Worm (Caenorhabditis elegans) whole organism, midembryonic: Measurements from ENCODE around the gene sbds-1.

Experiments used
- T22C8.4 ChIP-seq: fragments of 200-800 bp; sonication (Bioruptor generic); IDR thresholded peaks from 2 replicates; pipeline ENCODE4 v1.3.6; 2022; ENCODE audit warnings: missing genetic modification characterization, missing compliant biosample characterization
- cog-1 ChIP-seq: sonication (generic microtip); optimal IDR thresholded peaks from 2 replicates; lab custom pipeline; 2016; ENCODE audit warnings: missing genetic modification characterization, missing compliant biosample characterization
- flt-1 ChIP-seq: fragments of 200-800 bp; sonication (Bioruptor generic); IDR thresholded peaks from 2 replicates; pipeline ENCODE4 v1.3.6; 2022; ENCODE audit warnings: missing genetic modification characterization, missing compliant biosample characterization
- klf-2 ChIP-seq: fragments of 200-800 bp; sonication (Bioruptor generic); conservative IDR thresholded peaks from 2 replicates; pipeline ENCODE4 v1.3.6; 2022; ENCODE audit warnings: missing genetic modification reagents, missing genetic modification characterization, missing compliant biosample characterization
- med-1 ChIP-seq: sonication (generic microtip); optimal IDR thresholded peaks from 2 replicates; lab custom pipeline; 2017; ENCODE audit warnings: missing genetic modification characterization, mild to moderate bottlenecking, missing compliant biosample characterization, antibody characterized with exemption, missing genetic modification reagents; ENCODE audit not compliant: insufficient read depth
- ref-1 ChIP-seq: fragments of 200-800 bp; sonication (Bioruptor generic); conservative IDR thresholded peaks from 2 replicates; pipeline ENCODE4 v1.3.6; 2022; ENCODE audit warnings: missing genetic modification reagents, missing genetic modification characterization, missing compliant biosample characterization
- tab-1 ChIP-seq: fragments of 200-800 bp; sonication (Bioruptor generic); IDR thresholded peaks from 2 replicates; pipeline ENCODE4 v1.3.6; 2022; ENCODE audit warnings: missing genetic modification characterization, missing compliant biosample characterization
- ztf-23 ChIP-seq: fragments of 200-800 bp; sonication (Bioruptor generic); IDR thresholded peaks from 2 replicates; pipeline ENCODE4 v1.3.6; 2022; ENCODE audit warnings: missing genetic modification reagents, missing genetic modification characterization, missing compliant biosample characterization
- ztf-29 ChIP-seq: fragments of 200-800 bp; sonication (Bioruptor generic); IDR thresholded peaks from 2 replicates; pipeline ENCODE4 v1.3.6; 2022; ENCODE audit warnings: missing genetic modification reagents, missing genetic modification characterization, missing compliant biosample characterization

sbds-1 gene

DNA sequence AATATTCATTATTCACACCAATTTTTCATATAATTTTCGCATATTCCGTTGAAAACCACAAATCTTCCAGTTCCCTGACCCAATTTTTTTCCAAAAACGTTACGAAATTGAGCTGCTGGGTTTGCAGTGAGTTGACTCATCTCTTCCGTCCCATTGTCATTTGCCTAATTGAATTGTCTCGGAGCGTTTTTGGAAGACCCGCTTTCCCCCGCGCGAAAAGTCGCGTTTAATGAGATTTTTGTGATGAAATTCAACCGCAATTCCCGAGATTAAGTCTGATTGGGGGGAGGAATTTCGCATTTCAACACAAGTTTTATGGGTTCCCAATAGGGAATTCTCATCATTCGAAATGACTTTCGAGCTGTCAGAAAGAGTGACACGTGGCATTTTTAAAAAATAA is 26.3 kb downstream of the sbds-1 start:
- no peak for TF ChIP-seq cog-1 (tag; lab: Kevin White, UChicago)
- TF ChIP-seq ztf-23 (GFP tag; lab: Robert Waterston, UW), result no peak
- no peak for TF ChIP-seq T22C8.4 (GFP tag; lab: Robert Waterston, UW)
- no peak for TF ChIP-seq tab-1 (GFP tag; lab: Robert Waterston, UW)
- TF ChIP-seq ztf-29 (GFP tag; lab: Robert Waterston, UW), result no peak
- no peak for TF ChIP-seq ref-1 (GFP tag; lab: Robert Waterston, UW)
- TF ChIP-seq flt-1, result no peak
- no peak for TF ChIP-seq klf-2 (GFP tag; lab: Robert Waterston, UW)
- TF ChIP-seq med-1, result no peak

DNA sequence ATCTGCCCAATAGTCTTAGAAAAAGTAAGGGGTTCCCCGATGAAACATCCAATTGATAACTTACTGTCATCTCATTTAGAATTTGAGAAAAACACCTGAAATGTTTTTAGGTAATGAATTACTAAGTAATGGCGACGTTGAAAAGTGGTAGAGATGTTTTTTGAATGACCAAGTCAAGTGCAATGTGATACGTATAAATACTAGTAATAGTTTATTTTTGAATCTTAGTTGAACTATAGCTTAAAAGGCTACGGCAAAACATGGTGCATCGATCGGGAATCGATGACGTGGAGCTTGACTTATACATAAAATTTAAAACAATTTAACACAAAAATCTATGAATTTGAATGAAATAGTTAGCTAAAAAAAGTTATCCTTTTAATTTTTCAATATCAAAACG is 28.7 kb downstream of the sbds-1 start, which contains the start of gene best-17:
Gene best-17, minus strand, starts transcription at position 101 of the 400 bp plus-strand sequence.
- TF ChIP-seq ref-1 (GFP tag; lab: Robert Waterston, UW) (no peak), med-1 (no peak), T22C8.4 (GFP tag; lab: Robert Waterston, UW) (no peak), tab-1 (GFP tag; lab: Robert Waterston, UW) (no peak), flt-1 (no peak), ztf-29 (GFP tag; lab: Robert Waterston, UW) (no peak), klf-2 (GFP tag; lab: Robert Waterston, UW) (no peak), cog-1 (tag; lab: Kevin White, UChicago) (no peak), ztf-23 (GFP tag; lab: Robert Waterston, UW) (no peak)

DNA sequence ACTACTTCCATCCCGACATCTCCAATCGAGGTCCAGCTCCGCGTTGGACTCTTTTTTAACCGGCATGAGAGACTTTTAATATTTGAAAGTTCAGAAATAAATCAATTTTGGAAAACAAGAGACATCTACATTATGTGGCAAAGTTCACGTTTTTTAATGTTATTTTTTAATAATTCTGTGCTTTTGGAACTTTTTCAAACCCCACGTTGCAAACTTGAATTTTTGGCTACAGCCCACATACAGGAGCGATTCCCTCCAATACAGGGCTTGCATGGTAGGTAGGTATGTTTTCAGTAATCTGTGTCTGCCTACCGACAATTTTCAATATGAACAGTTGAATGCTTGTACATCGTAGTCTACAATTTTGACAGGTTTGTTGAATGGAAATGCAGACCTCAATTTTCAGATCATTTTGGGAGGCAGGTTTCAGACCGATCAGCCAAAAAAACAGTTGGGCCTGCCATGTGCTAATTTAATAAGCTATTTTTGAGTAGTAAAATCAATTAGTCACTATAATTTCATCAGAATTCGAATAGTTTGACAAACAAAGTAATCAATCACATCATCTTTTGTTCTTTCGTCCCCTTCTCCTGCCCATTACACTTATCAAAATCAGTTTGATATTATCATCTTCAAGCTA is 32.7 kb downstream of the sbds-1 start, which contains the start of the genes Y55B1AR.4 and ttr-7:
Gene Y55B1AR.4, minus strand, starts transcription at position 101 of the 640 bp plus-strand sequence.
Gene ttr-7, plus strand, starts transcription at position 590 of the 640 bp plus-strand sequence.
- TF ChIP-seq ztf-23 (GFP tag; lab: Robert Waterston, UW) (no peak), klf-2 (GFP tag; lab: Robert Waterston, UW) (no peak), ref-1 (GFP tag; lab: Robert Waterston, UW) (no peak), med-1 (no peak), tab-1 (GFP tag; lab: Robert Waterston, UW) (no peak)

DNA sequence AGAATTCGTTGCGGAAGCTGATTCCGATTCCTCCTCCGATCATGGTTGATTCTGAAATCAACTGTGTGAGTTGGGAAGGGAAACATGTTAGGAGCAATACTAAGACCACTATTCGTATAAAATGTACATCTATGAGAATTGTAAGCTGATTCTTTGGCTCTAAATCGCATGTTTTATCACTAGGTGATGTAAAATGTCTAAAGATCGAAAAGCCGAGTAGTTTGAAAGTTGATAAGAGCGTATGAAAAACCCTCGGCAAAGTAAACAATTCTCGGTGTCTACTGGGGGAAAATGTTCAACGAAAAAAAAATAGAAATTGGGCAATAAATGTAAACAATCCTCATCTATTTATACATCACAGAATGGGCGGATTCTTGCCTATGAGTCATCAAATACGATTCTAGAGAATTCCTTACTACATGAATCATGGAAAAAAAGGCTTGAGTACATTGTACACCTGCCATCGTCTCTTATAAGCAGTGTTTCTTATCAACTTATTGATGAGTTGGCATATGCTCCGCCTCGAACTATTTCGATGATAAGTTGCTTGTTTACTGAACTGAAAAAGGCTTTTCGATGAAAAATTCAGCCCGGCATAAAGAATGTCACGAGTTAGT is 37.8 kb downstream of the sbds-1 start, which contains the start of gene lec-6:
Gene lec-6, minus strand, starts transcription at position 51 of the 617 bp plus-strand sequence.
- TF ChIP-seq cog-1 (tag; lab: Kevin White, UChicago), result no peak
- TF ChIP-seq tab-1 (GFP tag; lab: Robert Waterston, UW), result no peak
- no peak for TF ChIP-seq klf-2 (GFP tag; lab: Robert Waterston, UW)
- TF ChIP-seq ztf-29 (GFP tag; lab: Robert Waterston, UW), result no peak
- TF ChIP-seq ztf-23 (GFP tag; lab: Robert Waterston, UW), result no peak
- no peak for TF ChIP-seq med-1
- no peak for TF ChIP-seq T22C8.4 (GFP tag; lab: Robert Waterston, UW)
- no peak for TF ChIP-seq flt-1
- TF ChIP-seq ref-1 (GFP tag; lab: Robert Waterston, UW), result no peak

DNA sequence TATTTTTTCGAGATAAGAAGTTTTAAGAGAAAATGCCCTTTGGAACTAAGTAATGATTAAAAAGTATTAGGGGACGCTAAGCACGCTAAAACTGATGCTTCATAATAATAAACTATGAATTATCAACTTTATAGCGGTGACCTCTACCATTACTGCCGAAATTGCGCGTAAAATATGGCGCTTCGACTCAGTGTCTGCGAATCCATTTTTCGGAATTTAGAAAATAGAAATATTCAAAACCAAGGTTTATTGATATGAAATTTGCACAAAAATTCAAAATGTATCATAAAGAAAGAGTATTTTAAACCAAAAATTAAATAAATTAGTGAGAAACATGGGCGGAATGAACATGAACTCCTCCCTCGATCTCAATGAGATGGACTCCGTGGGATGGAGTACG is 38.9 kb downstream of the sbds-1 start:
- TF ChIP-seq klf-2 (GFP tag; lab: Robert Waterston, UW), result no peak
- no peak for TF ChIP-seq med-1
- TF ChIP-seq tab-1 (GFP tag; lab: Robert Waterston, UW), result no peak
- no peak for TF ChIP-seq ref-1 (GFP tag; lab: Robert Waterston, UW)
- TF ChIP-seq cog-1 (tag; lab: Kevin White, UChicago), result no peak
- TF ChIP-seq T22C8.4 (GFP tag; lab: Robert Waterston, UW), result no peak
- TF ChIP-seq ztf-29 (GFP tag; lab: Robert Waterston, UW), result no peak

DNA sequence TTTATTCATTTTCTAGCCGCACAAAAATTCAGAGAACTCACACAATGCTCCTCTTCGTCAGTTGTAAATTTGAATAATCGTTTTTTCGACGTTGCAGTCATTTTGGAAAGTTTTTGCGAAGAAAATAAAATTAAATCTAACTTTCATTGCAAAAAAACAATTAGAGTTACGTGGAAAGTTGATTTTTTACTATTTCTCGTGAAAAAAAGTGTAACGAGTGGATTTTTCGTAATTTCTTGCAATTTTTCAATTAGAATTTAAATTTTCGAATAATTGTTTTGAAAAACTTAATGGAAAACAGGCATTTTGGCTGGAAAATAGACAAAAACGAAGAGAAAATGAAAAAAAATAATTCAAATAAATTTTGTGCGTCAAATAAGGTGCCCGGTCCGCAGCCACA is 39.5 kb downstream of the sbds-1 start, which contains the start of gene Y55B1AR.2:
Gene Y55B1AR.2, minus strand, starts transcription at position 101 of the 400 bp plus-strand sequence.
- TF ChIP-seq flt-1 (no peak), ztf-29 (GFP tag; lab: Robert Waterston, UW) (no peak), med-1 (no peak), T22C8.4 (GFP tag; lab: Robert Waterston, UW) (no peak), tab-1 (GFP tag; lab: Robert Waterston, UW) (no peak), klf-2 (GFP tag; lab: Robert Waterston, UW) (no peak), cog-1 (tag; lab: Kevin White, UChicago) (no peak), ref-1 (GFP tag; lab: Robert Waterston, UW) (no peak), ztf-23 (GFP tag; lab: Robert Waterston, UW) (no peak)

DNA sequence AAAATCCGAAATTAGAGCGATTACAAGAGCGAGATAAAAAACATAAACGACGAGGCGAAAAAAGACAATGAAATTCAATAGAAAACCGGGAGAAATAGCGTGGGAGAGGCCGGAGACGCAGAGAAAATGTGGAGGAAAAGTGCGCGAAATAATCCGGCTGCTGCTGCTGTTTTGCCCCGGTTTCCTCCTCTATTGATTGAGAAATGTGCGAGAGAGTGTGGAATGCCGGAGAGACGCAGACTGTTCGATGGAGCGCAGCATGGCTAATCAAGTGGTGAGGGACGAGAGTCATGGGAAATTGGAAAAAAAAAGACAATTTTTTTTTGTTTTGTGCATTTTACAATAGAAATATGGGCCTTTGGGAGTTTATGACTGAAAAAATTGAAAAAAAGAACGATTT is 40.1 kb downstream of the sbds-1 start:
- TF ChIP-seq med-1 (no peak), ztf-23 (GFP tag; lab: Robert Waterston, UW) (no peak), ztf-29 (GFP tag; lab: Robert Waterston, UW) (no peak), T22C8.4 (GFP tag; lab: Robert Waterston, UW) (peak; percentile 91), flt-1 (0 out of 2 replicates have a peak, but pooled peaks have one; percentile 22), ref-1 (GFP tag; lab: Robert Waterston, UW) (no peak), klf-2 (GFP tag; lab: Robert Waterston, UW) (no peak), cog-1 (tag; lab: Kevin White, UChicago) (peak; percentile 38), tab-1 (GFP tag; lab: Robert Waterston, UW) (no peak)

DNA sequence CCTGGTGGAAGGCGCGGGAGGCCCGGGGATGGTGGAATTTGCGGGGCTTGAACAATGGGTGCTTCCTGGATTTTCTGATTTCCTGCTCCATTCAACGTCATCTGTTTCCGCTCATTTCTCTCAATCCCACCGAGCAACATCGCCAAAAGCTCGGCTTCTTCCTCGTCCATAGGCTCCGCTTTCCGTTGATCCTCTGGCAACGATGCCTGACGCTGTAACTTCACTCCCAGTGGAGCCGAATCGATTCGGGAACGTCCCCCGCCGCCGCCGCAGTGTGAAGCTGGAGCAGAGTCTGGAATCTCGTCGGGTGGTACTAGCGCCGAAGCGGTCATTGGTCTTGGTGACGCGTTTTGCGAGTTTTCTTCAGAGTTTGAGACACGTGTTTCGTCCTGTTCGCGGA is 42.8 kb downstream of the sbds-1 start:
- TF ChIP-seq ref-1 (GFP tag; lab: Robert Waterston, UW), result no peak
- no peak for TF ChIP-seq flt-1
- TF ChIP-seq med-1, result no peak
- no peak for TF ChIP-seq cog-1 (tag; lab: Kevin White, UChicago)
- no peak for TF ChIP-seq tab-1 (GFP tag; lab: Robert Waterston, UW)
- TF ChIP-seq ztf-23 (GFP tag; lab: Robert Waterston, UW), result no peak
- TF ChIP-seq klf-2 (GFP tag; lab: Robert Waterston, UW), result no peak
- no peak for TF ChIP-seq ztf-29 (GFP tag; lab: Robert Waterston, UW)
- no peak for TF ChIP-seq T22C8.4 (GFP tag; lab: Robert Waterston, UW)

DNA sequence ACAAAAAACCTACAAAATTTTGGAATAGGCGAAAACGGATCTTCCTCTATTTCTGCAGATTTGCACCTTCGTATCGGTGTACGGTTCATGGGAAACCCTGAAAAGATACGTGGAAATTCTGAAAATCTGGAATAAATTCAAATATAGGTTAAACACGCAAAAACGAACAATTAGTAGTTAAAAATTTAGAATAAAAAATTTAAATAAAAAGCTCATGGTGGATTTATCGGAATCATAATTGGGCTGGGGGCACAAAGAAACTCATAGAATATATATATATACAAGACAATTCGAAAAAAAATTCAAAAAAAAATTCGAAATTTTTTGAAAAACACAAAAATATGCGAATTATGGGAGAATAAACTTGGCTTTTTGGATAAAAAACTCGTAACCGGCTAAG is 51.2 kb downstream of the sbds-1 start, which contains the start of gene helq-1:
Gene helq-1, minus strand, starts transcription at position 101 of the 400 bp plus-strand sequence.
- TF ChIP-seq med-1 (no peak), cog-1 (tag; lab: Kevin White, UChicago) (no peak), ref-1 (GFP tag; lab: Robert Waterston, UW) (no peak), flt-1 (no peak), ztf-23 (GFP tag; lab: Robert Waterston, UW) (no peak), klf-2 (GFP tag; lab: Robert Waterston, UW) (no peak), T22C8.4 (GFP tag; lab: Robert Waterston, UW) (no peak), ztf-29 (GFP tag; lab: Robert Waterston, UW) (no peak), tab-1 (GFP tag; lab: Robert Waterston, UW) (no peak)
